Worm (Caenorhabditis elegans): ENCODE data around the gene hrpu-1.

- TF ChIP-seq lin-13 (GFP tag; optimal IDR thresholded peaks at IDR 0.05) (no peak), unc-62 (GFP tag; optimal IDR thresholded peaks at IDR 0.05 in 1 of 2) (no peak), unc-62 (tag; optimal IDR thresholded peaks at IDR 0.05) (no peak)
These were observed 18.6 kb downstream of the hrpu-1 start, which contains the start of gene Y41E3.13 for ce11 chrIV:15057994-15058393.
